Worm (Caenorhabditis elegans): ENCODE measurements around the gene srg-9.

ce11 chrIII:6215476-6215875, 41.1 kb downstream of the srg-9 start, which contains the start of gene C23G10.11:
- no peak for TF ChIP-seq unc-120 (tag; optimal IDR thresholded peaks at IDR 0.05; ENCODE audit: poor library complexity, severe bottlenecking)
- no peak for TF ChIP-seq mls-2 (tag; optimal IDR thresholded peaks at IDR 0.05)
- TF ChIP-seq unc-62 (GFP tag; optimal IDR thresholded peaks at IDR 0.05): no peak
- no peak for TF ChIP-seq snpc-4 (tag; optimal IDR thresholded peaks at IDR 0.05)
- no peak for TF ChIP-seq ztf-11 (tag; optimal IDR thresholded peaks at IDR 0.05)
- TF ChIP-seq unc-39 (tag; optimal IDR thresholded peaks at IDR 0.05): no peak
- no peak for TF ChIP-seq elt-3 (tag; optimal IDR thresholded peaks at IDR 0.05)
- no peak for TF ChIP-seq pha-4 (tag; optimal IDR thresholded peaks at IDR 0.05)
- TF ChIP-seq elt-1 (tag; optimal IDR thresholded peaks at IDR 0.05; ENCODE audit: borderline replicate concordance, insufficient read depth): no peak
- TF ChIP-seq nhr-237 (tag; optimal IDR thresholded peaks at IDR 0.05): no peak
- TF ChIP-seq ces-1 (GFP tag; optimal IDR thresholded peaks at IDR 0.05): no peak
- TF ChIP-seq nhr-12 (tag; optimal IDR thresholded peaks at IDR 0.05): no peak
- no peak for TF ChIP-seq bed-3 (GFP tag; optimal IDR thresholded peaks at IDR 0.05)
